Fruit fly (Drosophila melanogaster) whole organism, wandering third instar larva: ENCODE results near the gene Nnf1b.

Source experiments
- Abd-B ChIP-seq: fragments of >200 bp; optimal IDR thresholded peaks from 2 replicates; lab custom pipeline; 2017; ENCODE audit warnings: missing biosample characterization, missing genetic modification characterization
- CG32264 ChIP-seq: fragments of 200-800 bp; sonication (Bioruptor generic); optimal IDR thresholded peaks from 2 replicates; lab custom pipeline; 2016; ENCODE audit warnings: missing biosample characterization, missing genetic modification characterization
- CG9705 ChIP-seq: fragments of 200-800 bp; sonication (Bioruptor generic); optimal IDR thresholded peaks from 2 replicates; lab custom pipeline; 2018; ENCODE audit warnings: missing biosample characterization, mild to moderate bottlenecking, missing genetic modification characterization
- CrebA ChIP-seq: fragments of 200-800 bp; sonication (Bioruptor generic); optimal IDR thresholded peaks from 2 replicates; lab custom pipeline; 2016; ENCODE audit warnings: missing biosample characterization, mild to moderate bottlenecking, missing genetic modification characterization, borderline replicate concordance
- Dfd ChIP-seq: fragments of >200 bp; optimal IDR thresholded peaks from 2 replicates; lab custom pipeline; 2017; ENCODE audit warnings: missing biosample characterization, missing genetic modification characterization
- Dif ChIP-seq: fragments of 200-275, 200-300 bp; sonication (Bioruptor generic); optimal IDR thresholded peaks from 2 replicates; lab custom pipeline; 2018; ENCODE audit warnings: missing biosample characterization, missing genetic modification characterization; ENCODE audit not compliant: partially characterized antibody
- GATAd ChIP-seq: sonication (Bioruptor generic); optimal IDR thresholded peaks from 2 replicates; lab custom pipeline; 2016; ENCODE audit warnings: missing biosample characterization, missing genetic modification characterization
- HLH106 ChIP-seq: fragments of 200-800 bp; optimal IDR thresholded peaks from 3 replicates; lab custom pipeline; 2019; ENCODE audit warnings: missing biosample characterization, mild to moderate bottlenecking, missing genetic modification characterization, moderate library complexity
- Hnf4 ChIP-seq: fragments of 200-800 bp; sonication (Bioruptor generic); optimal IDR thresholded peaks from 2 replicates; lab custom pipeline; 2016; ENCODE audit warnings: missing biosample characterization, mild to moderate bottlenecking, missing genetic modification characterization
- Hr78 ChIP-seq: fragments of >200 bp; optimal IDR thresholded peaks from 2 replicates; lab custom pipeline; 2017; ENCODE audit warnings: missing biosample characterization, missing genetic modification characterization
- Hr83 ChIP-seq: fragments of 200-300 bp; sonication (Bioruptor generic); optimal IDR thresholded peaks from 2 replicates; lab custom pipeline; 2016; ENCODE audit warnings: missing biosample characterization, mild to moderate bottlenecking, missing genetic modification characterization, moderate library complexity; ENCODE audit not compliant: poor library complexity, severe bottlenecking
- Jra ChIP-seq: sonication (Bioruptor generic); optimal IDR thresholded peaks from 2 replicates; lab custom pipeline; 2016; ENCODE audit warnings: missing biosample characterization, missing genetic modification characterization
- Mio ChIP-seq: sonication (Bioruptor generic); optimal IDR thresholded peaks from 2 replicates; lab custom pipeline; 2016; ENCODE audit warnings: missing biosample characterization, missing genetic modification characterization
- Myc ChIP-seq: fragments of >200 bp; optimal IDR thresholded peaks from 2 replicates; lab custom pipeline; 2017
- N ChIP-seq: fragments of >200 bp; optimal IDR thresholded peaks from 2 replicates; lab custom pipeline; 2018; ENCODE audit warnings: missing biosample characterization, missing external identifiers, missing genetic modification characterization
- OdsH ChIP-seq: fragments of 200-800 bp; sonication (Bioruptor generic); optimal IDR thresholded peaks from 2 replicates; lab custom pipeline; 2016; ENCODE audit warnings: missing biosample characterization, mild to moderate bottlenecking, missing genetic modification characterization
- Rel ChIP-seq, 2 experiments: fragments of 200-800 bp; sonication (Bioruptor generic) in 1 of 2; optimal IDR thresholded peaks; 2 replicates in 1 of 2; 3 replicates in 1 of 2; lab custom pipeline; 2016 to 2019; ENCODE audit warnings: mild to moderate bottlenecking in 2 of 2, missing biosample characterization in 2 of 2, missing genetic modification characterization in 2 of 2, moderate library complexity in 1 of 2
- Sp1 ChIP-seq: fragments of 200-800 bp; sonication (Bioruptor generic); optimal IDR thresholded peaks from 3 replicates; lab custom pipeline; 2019; ENCODE audit warnings: missing biosample characterization, mild to moderate bottlenecking, missing genetic modification characterization, moderate library complexity
- Vsx2 ChIP-seq: fragments of 200-300, 225-300 bp; sonication (Bioruptor generic); optimal IDR thresholded peaks from 2 replicates; lab custom pipeline; 2018; ENCODE audit warnings: missing biosample characterization, missing genetic modification characterization; ENCODE audit not compliant: partially characterized antibody
- br ChIP-seq: fragments of 200-800 bp; sonication (Bioruptor generic); optimal IDR thresholded peaks from 2 replicates; lab custom pipeline; 2016; ENCODE audit warnings: missing biosample characterization, missing genetic modification characterization
- brk ChIP-seq: fragments of 200-800 bp; sonication (Bioruptor generic); optimal IDR thresholded peaks from 2 replicates; lab custom pipeline; 2016; ENCODE audit warnings: missing biosample characterization, mild to moderate bottlenecking, missing genetic modification characterization
- dl ChIP-seq, 2 experiments: fragments of 175-275, 200-275 bp in 1 of 2; fragments of 200-275 bp in 1 of 2; sonication (Bioruptor generic); optimal IDR thresholded peaks; lab custom pipeline; 2018; ENCODE audit warnings: mild to moderate bottlenecking in 2 of 2, missing biosample characterization in 2 of 2, missing genetic modification characterization in 2 of 2, moderate library complexity in 2 of 2; ENCODE audit not compliant: partially characterized antibody in 2 of 2, insufficient read depth in 1 of 2
- dmrt93B ChIP-seq: fragments of 200-800 bp; sonication (Bioruptor generic); optimal IDR thresholded peaks from 2 replicates; lab custom pipeline; 2018; ENCODE audit warnings: missing biosample characterization, mild to moderate bottlenecking, missing genetic modification characterization
- dsf ChIP-seq: sonication (Bioruptor generic); optimal IDR thresholded peaks from 2 replicates; lab custom pipeline; 2016; ENCODE audit warnings: missing biosample characterization, missing genetic modification characterization, borderline replicate concordance
- ey ChIP-seq: fragments of 200-800 bp; sonication (Bioruptor generic); optimal IDR thresholded peaks from 2 replicates; lab custom pipeline; 2016; ENCODE audit warnings: missing biosample characterization, missing genetic modification characterization
- foxo ChIP-seq, 2 experiments: fragments of 200-800 bp; sonication (Bioruptor generic); optimal IDR thresholded peaks; 2 replicates in 1 of 2; 3 replicates in 1 of 2; lab custom pipeline; 2016 to 2017; ENCODE audit warnings: missing biosample characterization in 2 of 2, missing genetic modification characterization in 2 of 2
- fru ChIP-seq: fragments of 200-800 bp; sonication (Bioruptor generic); optimal IDR thresholded peaks from 3 replicates; lab custom pipeline; 2016; ENCODE audit warnings: missing biosample characterization, mild to moderate bottlenecking, missing genetic modification characterization
- h ChIP-seq: fragments of 200-800 bp; sonication (Bioruptor generic); optimal IDR thresholded peaks from 3 replicates; lab custom pipeline; 2016; ENCODE audit warnings: missing biosample characterization, mild to moderate bottlenecking, missing genetic modification characterization
- jim ChIP-seq: fragments of 175-275, 200-325 bp; sonication (Bioruptor generic); optimal IDR thresholded peaks from 2 replicates; lab custom pipeline; 2016; ENCODE audit warnings: missing biosample characterization, mild to moderate bottlenecking, missing genetic modification characterization
- lola ChIP-seq: fragments of >200 bp; optimal IDR thresholded peaks from 2 replicates; lab custom pipeline; 2017; ENCODE audit warnings: missing biosample characterization, missing genetic modification characterization
- pan ChIP-seq: fragments of >200 bp; optimal IDR thresholded peaks from 2 replicates; lab custom pipeline; 2017
- psq ChIP-seq: fragments of 200-800 bp; sonication (Bioruptor generic); optimal IDR thresholded peaks from 3 replicates; lab custom pipeline; 2017; ENCODE audit warnings: missing biosample characterization, mild to moderate bottlenecking, missing genetic modification characterization, moderate library complexity
- rgr ChIP-seq: fragments of 200-800 bp; sonication (Bioruptor generic); optimal IDR thresholded peaks from 3 replicates; lab custom pipeline; 2016; ENCODE audit warnings: missing biosample characterization, mild to moderate bottlenecking, missing genetic modification characterization
- sage ChIP-seq: fragments of 200-800 bp; sonication (Bioruptor generic); optimal IDR thresholded peaks from 2 replicates; lab custom pipeline; 2016; ENCODE audit warnings: missing biosample characterization, mild to moderate bottlenecking, missing genetic modification characterization
- sv ChIP-seq: fragments of 200-800 bp; sonication (Bioruptor generic); optimal IDR thresholded peaks from 3 replicates; lab custom pipeline; 2016; ENCODE audit warnings: missing biosample characterization, missing genetic modification characterization
- tai ChIP-seq: sonication (Bioruptor generic); optimal IDR thresholded peaks from 2 replicates; lab custom pipeline; 2016; ENCODE audit warnings: missing biosample characterization, missing genetic modification characterization
- usp ChIP-seq: fragments of >200 bp; optimal IDR thresholded peaks from 2 replicates; lab custom pipeline; 2017; ENCODE audit warnings: missing biosample characterization, missing genetic modification characterization
- woc ChIP-seq: sonication (Bioruptor generic); optimal IDR thresholded peaks from 2 replicates; lab custom pipeline; 2016; ENCODE audit warnings: missing biosample characterization, mild to moderate bottlenecking, missing genetic modification characterization

Gene Nnf1b

dm6 chr2L:849138-849744 lies 38.9 kb downstream of the Nnf1b start:
- TF ChIP-seq Rel (GFP tag; optimal IDR thresholded peaks at IDR 0.05; lab: Kevin White, UChicago), result no peak
- peak; percentile 53 for TF ChIP-seq Rel (tag; optimal IDR thresholded peaks at IDR 0.05; lab: Kevin White, UChicago)
- TF ChIP-seq foxo (GFP tag; optimal IDR thresholded peaks at IDR 0.05; lab: Kevin White, UChicago), result no peak

- TF ChIP-seq sage (GFP tag; lab: Kevin White, UChicago) (no peak), Dfd (GFP tag; lab: Kevin White, UChicago) (peak; percentile 96)
These were observed 39.6 kb downstream of the Nnf1b start for dm6 chr2L:849787-850512.

- no peak for TF ChIP-seq usp (GFP tag; lab: Kevin White, UChicago)
- TF ChIP-seq Sp1, result peak; percentile 68
- TF ChIP-seq fru (GFP tag; lab: Kevin White, UChicago), result peak; percentile 8
- TF ChIP-seq sage (GFP tag; lab: Kevin White, UChicago), result no peak
- peak; percentile 41 for TF ChIP-seq Hnf4
- no peak for TF ChIP-seq Abd-B (GFP tag; lab: Kevin White, UChicago)
- TF ChIP-seq HLH106 (tag; lab: Kevin White, UChicago), result no peak
- no peak for TF ChIP-seq brk (GFP tag; lab: Kevin White, UChicago)
- no peak for TF ChIP-seq sv (GFP tag; lab: Kevin White, UChicago)
- no peak for TF ChIP-seq Hr78 (GFP tag; lab: Kevin White, UChicago)
- peak; percentile 55 for TF ChIP-seq Hr83 (GFP tag; lab: Kevin White, UChicago)
- TF ChIP-seq OdsH (GFP tag; lab: Kevin White, UChicago), result no peak
- no peak for TF ChIP-seq N (GFP tag; lab: Kevin White, UChicago)
- TF ChIP-seq Dif (GFP tag; lab: Kevin White, UChicago), result peak; percentile 17
- no peak for TF ChIP-seq CG32264
- no peak for TF ChIP-seq GATAd (GFP tag; lab: Kevin White, UChicago)
- no peak for TF ChIP-seq Rel (GFP tag; optimal IDR thresholded peaks at IDR 0.05; lab: Kevin White, UChicago)
- peak; percentile 26 for TF ChIP-seq Rel (tag; optimal IDR thresholded peaks at IDR 0.05; lab: Kevin White, UChicago)
- TF ChIP-seq dl (GFP tag; optimal IDR thresholded peaks at IDR 0.05; lab: Kevin White, UChicago; ENCODE audit: insufficient read depth in 1 of 2, partially characterized antibody in 2 of 2), result no peak
- no peak for TF ChIP-seq Mio (GFP tag; lab: Kevin White, UChicago)
- TF ChIP-seq br (GFP tag; lab: Kevin White, UChicago), result peak; percentile 55
- TF ChIP-seq ey (GFP tag; lab: Kevin White, UChicago), result no peak
- TF ChIP-seq Myc (lab: Kevin White, UChicago), result peak; percentile 5
- peak; percentile 61 for TF ChIP-seq jim (GFP tag; lab: Kevin White, UChicago)
- peak in 1 of 2 experiments; percentile 14 for TF ChIP-seq foxo (GFP tag; optimal IDR thresholded peaks at IDR 0.05; lab: Kevin White, UChicago)
- TF ChIP-seq dmrt93B (GFP tag; lab: Kevin White, UChicago), result no peak
- no peak for TF ChIP-seq Vsx2
- TF ChIP-seq dsf (GFP tag; lab: Kevin White, UChicago), result peak; percentile 1
- TF ChIP-seq rgr (GFP tag; lab: Kevin White, UChicago), result peak; percentile 20
- no peak for TF ChIP-seq woc
- no peak for TF ChIP-seq CG9705 (GFP tag; lab: Kevin White, UChicago)
- no peak for TF ChIP-seq tai
- TF ChIP-seq lola (GFP tag; lab: Kevin White, UChicago), result no peak
- peak; percentile 46 for TF ChIP-seq h (GFP tag; lab: Kevin White, UChicago)
- TF ChIP-seq Jra (GFP tag; lab: Kevin White, UChicago), result peak; percentile 36
- no peak for TF ChIP-seq CrebA (GFP tag; lab: Kevin White, UChicago)
- peak; percentile 75 for TF ChIP-seq psq (GFP tag; lab: Kevin White, UChicago)
- no peak for TF ChIP-seq pan (lab: Kevin White, UChicago)
- no peak for TF ChIP-seq Dfd (GFP tag; lab: Kevin White, UChicago)
These were observed 40.4 kb downstream of the Nnf1b start, which contains the start of gene drongo for dm6 chr2L:850727-851257. TSS of gene drongo (minus strand) at chr2L:851071.
